Worm (Caenorhabditis elegans): ENCODE measurements around the gene ugt-12.

DNA sequence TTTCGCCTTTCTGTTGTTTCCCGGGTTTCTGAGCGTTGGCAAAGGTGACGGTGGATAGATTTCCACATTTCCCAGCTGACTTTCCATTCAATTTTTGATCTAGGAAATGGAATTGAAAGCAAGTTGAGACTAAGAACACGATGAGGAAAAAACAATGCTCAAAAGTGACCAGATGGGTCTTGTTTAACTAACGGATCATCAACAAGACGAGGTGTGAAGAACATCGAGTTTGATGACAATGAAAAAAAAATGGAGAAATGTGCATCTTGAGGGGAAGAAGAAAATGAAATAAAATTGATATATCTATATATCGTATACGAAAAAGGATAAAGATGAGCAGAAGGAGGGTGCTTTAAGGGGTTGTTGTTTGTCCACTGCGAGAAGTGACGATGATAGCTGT lies 11.8 kb downstream of the ugt-12 start, which contains the start of gene T19H12.6:
- no peak for TF ChIP-seq jun-1 (tag; optimal IDR thresholded peaks at IDR 0.05)
- TF ChIP-seq nhr-77 (tag; optimal IDR thresholded peaks at IDR 0.05), result no peak
- no peak for TF ChIP-seq nfya-1 (tag; optimal IDR thresholded peaks at IDR 0.05; ENCODE audit: insufficient read depth)
